Worm (Caenorhabditis elegans) whole organism, midembryonic: ENCODE measurements around the gene ucr-2.2.

Experiments used
- T22C8.4 ChIP-seq: fragments of 200-800 bp; sonication (Bioruptor generic); IDR thresholded peaks from 2 replicates; pipeline ENCODE4 v1.3.6; 2022; ENCODE audit warnings: missing genetic modification characterization, missing compliant biosample characterization
- cog-1 ChIP-seq: sonication (generic microtip); optimal IDR thresholded peaks from 2 replicates; lab custom pipeline; 2016; ENCODE audit warnings: missing genetic modification characterization, missing compliant biosample characterization
- flt-1 ChIP-seq: fragments of 200-800 bp; sonication (Bioruptor generic); IDR thresholded peaks from 2 replicates; pipeline ENCODE4 v1.3.6; 2022; ENCODE audit warnings: missing genetic modification characterization, missing compliant biosample characterization
- klf-2 ChIP-seq: fragments of 200-800 bp; sonication (Bioruptor generic); conservative IDR thresholded peaks from 2 replicates; pipeline ENCODE4 v1.3.6; 2022; ENCODE audit warnings: missing genetic modification reagents, missing genetic modification characterization, missing compliant biosample characterization
- med-1 ChIP-seq: sonication (generic microtip); optimal IDR thresholded peaks from 2 replicates; lab custom pipeline; 2017; ENCODE audit warnings: missing genetic modification characterization, mild to moderate bottlenecking, missing compliant biosample characterization, antibody characterized with exemption, missing genetic modification reagents; ENCODE audit not compliant: insufficient read depth
- ref-1 ChIP-seq: fragments of 200-800 bp; sonication (Bioruptor generic); conservative IDR thresholded peaks from 2 replicates; pipeline ENCODE4 v1.3.6; 2022; ENCODE audit warnings: missing genetic modification reagents, missing genetic modification characterization, missing compliant biosample characterization
- tab-1 ChIP-seq: fragments of 200-800 bp; sonication (Bioruptor generic); IDR thresholded peaks from 2 replicates; pipeline ENCODE4 v1.3.6; 2022; ENCODE audit warnings: missing genetic modification characterization, missing compliant biosample characterization
- ztf-23 ChIP-seq: fragments of 200-800 bp; sonication (Bioruptor generic); IDR thresholded peaks from 2 replicates; pipeline ENCODE4 v1.3.6; 2022; ENCODE audit warnings: missing genetic modification reagents, missing genetic modification characterization, missing compliant biosample characterization
- ztf-29 ChIP-seq: fragments of 200-800 bp; sonication (Bioruptor generic); IDR thresholded peaks from 2 replicates; pipeline ENCODE4 v1.3.6; 2022; ENCODE audit warnings: missing genetic modification reagents, missing genetic modification characterization, missing compliant biosample characterization

ucr-2.2 gene

DNA sequence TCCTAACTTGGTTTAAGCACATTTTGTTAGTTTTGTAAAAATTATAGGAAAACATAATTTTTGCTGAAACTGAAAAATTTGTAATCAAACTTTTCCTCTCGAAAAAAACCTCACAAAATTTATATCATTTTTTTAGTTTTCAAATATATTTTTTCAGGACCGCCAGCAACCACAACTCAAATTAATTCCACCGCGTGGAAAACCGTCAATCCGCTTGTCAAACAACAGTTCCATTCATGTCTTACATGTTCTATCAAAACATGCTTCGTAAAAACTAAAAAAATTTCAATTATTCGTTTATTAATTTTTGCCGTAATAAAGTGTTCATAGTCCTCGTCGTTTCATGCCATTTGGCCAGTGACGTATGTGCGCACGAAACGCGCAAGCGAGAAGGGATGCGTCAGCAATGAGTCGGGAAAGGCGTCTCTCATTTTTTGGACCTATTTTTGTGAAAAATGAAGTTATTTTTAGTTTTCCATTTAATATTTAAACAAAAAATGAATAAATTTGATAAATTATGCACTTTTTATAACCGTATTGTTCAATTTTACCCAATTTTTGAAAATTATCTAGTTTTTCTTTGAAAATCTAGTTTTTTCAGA, at the start of gene ucr-2.2:
Gene ucr-2.2 (plus strand): TSS at position 602 of the 602 bp plus-strand sequence.
- 0 out of 2 replicates have a peak, but pooled peaks have one; percentile 51 for TF ChIP-seq flt-1 (GFP tag; lab: Robert Waterston, UW)
- TF ChIP-seq ztf-29 (GFP tag; lab: Robert Waterston, UW) = no peak
- TF ChIP-seq med-1 = no peak
- TF ChIP-seq ref-1 (GFP tag; lab: Robert Waterston, UW) = no peak
- no peak for TF ChIP-seq T22C8.4 (GFP tag; lab: Robert Waterston, UW)
- TF ChIP-seq cog-1 (tag; lab: Kevin White, UChicago) = peak; percentile 57
- TF ChIP-seq tab-1 (GFP tag; lab: Robert Waterston, UW) = no peak
- TF ChIP-seq ztf-23 (GFP tag; lab: Robert Waterston, UW) = no peak
- TF ChIP-seq klf-2 (GFP tag; lab: Robert Waterston, UW) = no peak

DNA sequence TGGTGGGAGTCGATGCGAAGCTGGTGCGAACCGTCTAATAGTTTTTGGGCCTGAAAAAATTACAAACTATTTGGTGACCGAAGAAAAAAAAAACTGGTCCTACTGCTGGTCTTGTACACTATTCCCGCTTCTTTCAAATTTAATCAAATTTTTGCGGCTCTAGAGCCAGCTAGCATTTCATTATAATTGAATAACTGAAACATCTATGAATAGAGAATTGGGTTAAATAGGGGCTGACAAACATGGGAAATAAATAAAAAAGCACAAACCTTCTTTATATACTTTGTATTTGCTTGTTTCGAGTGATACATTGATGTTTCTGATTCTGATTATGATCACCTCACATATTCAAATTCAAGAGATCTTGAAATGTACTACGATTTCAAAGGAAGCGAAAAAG, 48.6 kb upstream of the ucr-2.2 start:
- no peak for TF ChIP-seq med-1
- TF ChIP-seq tab-1 (GFP tag; lab: Robert Waterston, UW) = no peak
- no peak for TF ChIP-seq cog-1 (tag; lab: Kevin White, UChicago)
- no peak for TF ChIP-seq ztf-29 (GFP tag; lab: Robert Waterston, UW)
- no peak for TF ChIP-seq ref-1 (GFP tag; lab: Robert Waterston, UW)
- TF ChIP-seq T22C8.4 (GFP tag; lab: Robert Waterston, UW) = no peak
- TF ChIP-seq klf-2 (GFP tag; lab: Robert Waterston, UW) = no peak
- no peak for TF ChIP-seq ztf-23 (GFP tag; lab: Robert Waterston, UW)
- no peak for TF ChIP-seq flt-1 (GFP tag; lab: Robert Waterston, UW)

DNA sequence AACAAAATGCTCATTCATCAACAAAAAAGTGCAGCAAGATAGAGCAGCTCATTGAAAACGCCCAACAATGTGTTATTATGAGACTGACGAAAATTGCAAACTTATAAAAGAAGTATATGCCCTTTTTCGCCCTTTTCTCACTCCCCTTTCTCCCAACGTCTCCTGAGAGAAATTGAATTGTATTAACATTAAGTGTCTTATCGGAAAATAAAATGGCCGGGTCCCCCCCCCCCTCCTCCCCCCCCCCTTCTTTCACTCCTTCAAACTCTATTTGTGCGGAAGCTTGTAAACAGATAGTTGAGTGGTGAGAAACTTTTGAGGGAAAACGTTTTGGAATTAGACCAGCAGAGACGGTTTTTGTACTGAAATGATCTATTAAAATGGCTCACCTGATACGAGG, 47.0 kb upstream of the ucr-2.2 start:
- TF ChIP-seq ztf-23 (GFP tag; lab: Robert Waterston, UW) (no peak), klf-2 (GFP tag; lab: Robert Waterston, UW) (no peak), ref-1 (GFP tag; lab: Robert Waterston, UW) (no peak), med-1 (no peak), ztf-29 (GFP tag; lab: Robert Waterston, UW) (no peak), cog-1 (tag; lab: Kevin White, UChicago) (no peak), T22C8.4 (GFP tag; lab: Robert Waterston, UW) (no peak), tab-1 (GFP tag; lab: Robert Waterston, UW) (no peak), flt-1 (GFP tag; lab: Robert Waterston, UW) (no peak)

DNA sequence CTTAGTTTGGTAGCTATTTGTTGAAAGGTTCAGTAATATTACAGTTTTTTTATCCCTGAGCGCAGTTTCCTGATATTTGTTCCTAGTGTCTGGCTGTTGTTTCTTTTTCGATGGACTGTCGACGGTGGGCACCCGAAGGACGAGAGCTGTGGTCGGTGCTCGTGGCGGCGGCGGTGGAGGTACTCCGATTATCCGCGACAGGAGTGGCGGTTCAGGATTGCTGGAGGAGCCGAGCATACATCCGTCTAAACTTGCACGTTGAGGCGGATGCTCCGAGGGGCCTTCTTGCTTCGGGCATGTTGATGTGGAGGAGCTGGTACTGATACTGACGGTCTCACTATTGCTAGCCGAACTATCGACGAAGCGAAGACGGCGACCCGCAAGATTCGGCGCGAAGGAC, 46.4 kb upstream of the ucr-2.2 start:
- TF ChIP-seq tab-1 (GFP tag; lab: Robert Waterston, UW) = 0 out of 2 replicates have a peak, but pooled peaks have one; percentile 43
- no peak for TF ChIP-seq med-1

DNA sequence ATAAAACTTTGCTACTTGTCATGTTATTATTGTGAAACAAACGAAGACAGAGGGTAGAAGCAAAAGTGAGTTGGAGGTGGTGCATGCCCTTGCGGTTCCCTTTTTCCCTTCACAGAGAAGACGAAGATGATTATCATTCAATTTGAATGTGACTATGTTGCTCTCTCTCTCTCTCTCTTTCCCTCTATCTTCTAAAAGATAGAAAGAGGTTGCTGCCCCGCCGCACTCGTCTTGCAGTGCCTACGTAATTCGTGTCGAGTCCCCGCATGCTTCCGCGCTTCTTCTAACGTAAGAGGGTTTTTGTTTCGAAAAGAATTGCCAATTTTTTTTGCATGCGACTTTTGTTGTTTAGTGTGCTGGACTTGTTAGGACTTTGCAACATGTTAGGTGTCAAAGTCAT, 45.5 kb upstream of the ucr-2.2 start:
- TF ChIP-seq ztf-29 (GFP tag; lab: Robert Waterston, UW) (no peak), ztf-23 (GFP tag; lab: Robert Waterston, UW) (no peak), klf-2 (GFP tag; lab: Robert Waterston, UW) (no peak), cog-1 (tag; lab: Kevin White, UChicago) (no peak), tab-1 (GFP tag; lab: Robert Waterston, UW) (no peak)

DNA sequence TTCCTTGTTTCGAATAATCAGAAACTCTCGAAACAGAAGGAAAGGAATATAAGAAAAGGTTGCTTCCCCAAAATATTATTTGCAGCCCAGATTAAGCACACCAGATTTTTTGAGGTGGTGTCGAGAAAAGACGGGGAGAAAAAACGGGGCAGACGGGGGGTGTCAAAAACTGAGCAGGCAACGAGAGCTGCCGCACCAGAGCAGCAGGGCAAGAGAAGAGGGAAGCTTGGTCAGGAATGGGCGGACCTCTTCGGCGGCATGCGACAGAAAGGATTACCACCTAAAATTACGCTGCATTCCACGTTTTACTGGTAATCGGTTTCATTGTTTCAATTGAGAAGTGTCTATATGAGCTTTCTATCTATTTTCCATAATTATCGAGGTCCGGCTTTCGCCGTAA, 41.6 kb upstream of the ucr-2.2 start:
- TF ChIP-seq med-1 = no peak
- no peak for TF ChIP-seq ref-1 (GFP tag; lab: Robert Waterston, UW)
- no peak for TF ChIP-seq tab-1 (GFP tag; lab: Robert Waterston, UW)
- TF ChIP-seq cog-1 (tag; lab: Kevin White, UChicago) = no peak
- TF ChIP-seq klf-2 (GFP tag; lab: Robert Waterston, UW) = no peak
- no peak for TF ChIP-seq T22C8.4 (GFP tag; lab: Robert Waterston, UW)
- no peak for TF ChIP-seq ztf-23 (GFP tag; lab: Robert Waterston, UW)
- TF ChIP-seq flt-1 (GFP tag; lab: Robert Waterston, UW) = no peak
- TF ChIP-seq ztf-29 (GFP tag; lab: Robert Waterston, UW) = no peak

DNA sequence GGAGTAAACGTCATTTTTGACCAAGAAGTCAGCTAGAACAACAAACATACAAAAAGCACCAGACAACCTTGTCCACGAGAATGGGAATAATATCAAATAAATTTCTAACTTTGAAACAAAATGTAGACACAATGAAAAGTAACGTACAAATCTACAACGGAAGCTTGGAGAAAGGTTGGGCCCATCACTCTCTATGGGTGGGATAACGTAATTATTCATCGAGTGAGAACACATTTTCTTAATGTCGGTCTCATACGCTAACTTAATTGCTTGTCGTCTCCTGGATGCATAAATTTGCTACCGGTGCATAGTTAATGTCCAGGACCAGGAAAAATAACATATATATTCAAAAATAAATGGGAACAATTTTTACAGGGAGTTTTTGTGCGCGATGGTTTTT, 40.5 kb upstream of the ucr-2.2 start:
- TF ChIP-seq ztf-23 (GFP tag; lab: Robert Waterston, UW) = no peak

DNA sequence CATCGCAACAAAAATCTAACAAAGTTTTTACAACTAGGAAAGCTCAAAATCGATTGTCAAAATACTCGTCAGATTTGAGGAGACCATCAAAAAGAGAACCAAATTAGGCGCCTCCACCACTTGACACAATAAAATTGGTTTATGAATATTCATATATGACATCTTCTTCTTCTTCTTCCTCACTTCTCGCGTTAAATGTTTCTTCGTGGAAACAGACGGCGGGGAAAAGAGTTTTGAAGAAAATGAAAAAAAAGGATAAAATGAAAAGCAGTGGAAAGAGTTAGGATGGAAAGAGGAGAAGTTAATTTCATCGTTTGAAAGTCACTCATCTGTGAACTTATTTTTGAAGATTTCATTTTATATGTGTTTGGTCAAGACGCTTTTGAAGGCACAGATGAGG, 38.8 kb upstream of the ucr-2.2 start:
- TF ChIP-seq klf-2 (GFP tag; lab: Robert Waterston, UW) = no peak
- no peak for TF ChIP-seq tab-1 (GFP tag; lab: Robert Waterston, UW)
- no peak for TF ChIP-seq med-1
- TF ChIP-seq ztf-29 (GFP tag; lab: Robert Waterston, UW) = no peak
- no peak for TF ChIP-seq ztf-23 (GFP tag; lab: Robert Waterston, UW)

DNA sequence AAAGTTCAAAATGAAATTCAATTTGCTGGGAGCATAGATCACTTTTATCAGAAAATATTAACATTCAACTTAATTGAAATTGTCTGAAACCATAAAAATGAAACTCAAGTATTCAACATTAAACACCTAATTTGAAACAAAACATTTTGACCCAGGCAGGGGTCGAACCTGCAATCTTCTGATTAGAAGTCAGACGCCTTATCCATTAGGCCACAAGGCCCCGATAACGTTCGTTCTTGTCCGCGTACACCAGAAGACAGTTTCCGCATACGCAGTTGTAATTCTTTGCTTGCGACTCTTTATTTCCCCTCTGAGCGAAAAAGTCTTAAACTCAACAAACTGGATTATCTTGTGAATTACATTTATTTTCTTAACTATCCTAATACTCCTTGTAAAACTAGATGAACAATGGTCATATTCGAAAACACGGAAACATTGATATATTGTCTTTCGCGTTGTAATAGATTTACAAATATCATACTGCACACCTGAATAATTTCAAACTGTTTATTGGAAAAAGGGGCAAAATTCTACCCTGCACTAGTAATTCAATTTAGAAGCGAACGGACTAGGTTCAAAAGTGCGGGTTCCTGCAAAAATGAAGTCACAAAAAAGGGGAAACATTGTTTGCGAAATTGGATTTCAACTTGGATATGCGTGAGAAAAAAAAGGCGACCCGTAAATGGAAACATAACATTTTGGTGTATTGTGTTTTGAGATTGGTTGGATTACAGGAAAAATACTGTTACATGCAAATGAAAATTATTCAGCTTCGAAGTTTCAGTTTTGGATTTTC, 27.1 kb upstream of the ucr-2.2 start:
- TF ChIP-seq med-1 (no peak), cog-1 (tag; lab: Kevin White, UChicago) (no peak), ref-1 (GFP tag; lab: Robert Waterston, UW) (no peak), tab-1 (GFP tag; lab: Robert Waterston, UW) (no peak), T22C8.4 (GFP tag; lab: Robert Waterston, UW) (no peak), klf-2 (GFP tag; lab: Robert Waterston, UW) (no peak), ztf-23 (GFP tag; lab: Robert Waterston, UW) (no peak), ztf-29 (GFP tag; lab: Robert Waterston, UW) (no peak), flt-1 (GFP tag; lab: Robert Waterston, UW) (no peak; the same call in 1 of the 2 replicates)
